Fruit fly (Drosophila melanogaster): ENCODE results near the gene CG4281.

dm6 chrX:2048778-2049686 is 15.9 kb downstream of the CG4281 start:
- TF ChIP-seq br (GFP tag; optimal IDR thresholded peaks at IDR 0.05) (peak; percentile 75), tai (GFP tag; optimal IDR thresholded peaks at IDR 0.05) (no peak), Hr78 (GFP tag; optimal IDR thresholded peaks at IDR 0.05) (no peak), brk (GFP tag; optimal IDR thresholded peaks at IDR 0.05) (no peak), Dfd (GFP tag; optimal IDR thresholded peaks at IDR 0.05) (no peak), lola (GFP tag; optimal IDR thresholded peaks at IDR 0.05) (no peak), dsf (GFP tag; optimal IDR thresholded peaks at IDR 0.05; ENCODE audit: borderline replicate concordance) (no peak), psq (GFP tag; optimal IDR thresholded peaks at IDR 0.05) (no peak), woc (GFP tag; optimal IDR thresholded peaks at IDR 0.05) (no peak), pan (optimal IDR thresholded peaks at IDR 0.05) (no peak), h (GFP tag; optimal IDR thresholded peaks at IDR 0.05) (peak; percentile 67)
